Worm (Caenorhabditis elegans): ENCODE results near the gene nhr-150.

Gene nhr-150

DNA sequence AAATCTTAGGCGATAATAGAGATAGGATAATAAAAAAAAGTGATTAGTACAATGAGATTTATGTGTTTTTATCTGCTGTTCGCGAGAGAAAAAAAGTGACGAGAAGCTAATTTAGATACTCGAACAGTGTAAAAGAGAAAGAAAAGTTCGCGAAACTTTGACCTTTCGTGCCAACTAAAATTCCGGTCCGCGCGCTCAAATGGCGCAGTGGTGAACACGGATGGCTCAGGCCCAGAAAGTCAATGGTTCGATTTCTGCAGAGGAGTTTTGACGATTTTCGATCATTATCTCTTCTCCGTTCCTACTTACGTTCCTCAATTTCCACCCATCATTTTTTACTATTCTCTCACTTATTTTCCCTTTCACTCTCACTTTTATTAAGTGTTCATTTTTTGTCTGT is 35.2 kb upstream of the nhr-150 start:
- TF ChIP-seq sptf-1 (tag; optimal IDR thresholded peaks at IDR 0.05) (no peak), nhr-12 (tag; optimal IDR thresholded peaks at IDR 0.05) (no peak), cnd-1 (tag; optimal IDR thresholded peaks at IDR 0.05) (no peak)

DNA sequence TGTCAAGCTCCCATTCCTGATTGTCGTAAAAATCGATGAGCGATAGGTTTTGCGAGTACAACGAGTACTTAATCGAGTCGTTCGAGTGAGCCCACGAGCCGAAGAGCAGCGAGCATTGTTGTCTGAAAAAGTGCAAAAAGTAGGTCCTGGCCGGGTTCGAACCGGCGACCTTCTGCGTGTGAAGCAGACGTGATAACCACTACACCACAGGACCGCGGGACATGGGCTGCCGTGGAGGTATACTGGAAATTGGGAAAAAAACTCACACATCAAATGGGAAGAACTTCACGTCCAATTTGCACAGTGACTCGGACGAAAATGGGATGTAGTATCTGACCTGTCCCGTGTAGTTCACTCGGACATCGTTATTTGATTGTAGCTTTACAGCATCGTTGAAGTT is 34.1 kb upstream of the nhr-150 start:
- TF ChIP-seq nhr-237 (tag; optimal IDR thresholded peaks at IDR 0.05) (no peak), nhr-12 (tag; optimal IDR thresholded peaks at IDR 0.05) (no peak), snpc-4 (tag; optimal IDR thresholded peaks at IDR 0.05) (no peak), M03D4.4 (tag; optimal IDR thresholded peaks at IDR 0.05) (no peak), hlh-1 (tag; optimal IDR thresholded peaks at IDR 0.05) (no peak), pha-4 (tag; optimal IDR thresholded peaks at IDR 0.05) (no peak), nhr-2 (tag; optimal IDR thresholded peaks at IDR 0.05) (no peak), elt-1 (tag; optimal IDR thresholded peaks at IDR 0.05; ENCODE audit: borderline replicate concordance, insufficient read depth) (no peak), cnd-1 (tag; optimal IDR thresholded peaks at IDR 0.05) (no peak)

- no peak for TF ChIP-seq sem-2 (GFP tag; optimal IDR thresholded peaks at IDR 0.05)
- TF ChIP-seq unc-39 (tag; optimal IDR thresholded peaks at IDR 0.05) = no peak
- TF ChIP-seq ceh-43 (GFP tag; optimal IDR thresholded peaks at IDR 0.05) = no peak
- TF ChIP-seq zip-8 (tag; optimal IDR thresholded peaks at IDR 0.05) = peak; percentile 82
- TF ChIP-seq mep-1 (tag; optimal IDR thresholded peaks at IDR 0.05) = no peak
Measured at ce11 chrV:15512856-15513756, 31.8 kb upstream of the nhr-150 start.

- TF ChIP-seq ceh-39 (tag; optimal IDR thresholded peaks at IDR 0.05) (no peak), ham-2 (GFP tag; optimal IDR thresholded peaks at IDR 0.05) (no peak), mep-1 (tag; optimal IDR thresholded peaks at IDR 0.05) (peak; percentile 85), nhr-237 (tag; optimal IDR thresholded peaks at IDR 0.05) (peak; percentile 77), M03D4.4 (tag; optimal IDR thresholded peaks at IDR 0.05) (no peak), snpc-4 (tag; optimal IDR thresholded peaks at IDR 0.05) (no peak), unc-39 (tag; optimal IDR thresholded peaks at IDR 0.05) (no peak), ces-1 (GFP tag; optimal IDR thresholded peaks at IDR 0.05) (peak; percentile 96), ztf-11 (tag; optimal IDR thresholded peaks at IDR 0.05) (no peak), mls-2 (tag; optimal IDR thresholded peaks at IDR 0.05) (peak; percentile 33), ceh-43 (GFP tag; optimal IDR thresholded peaks at IDR 0.05) (no peak), lsy-2 (tag; optimal IDR thresholded peaks at IDR 0.05) (peak; percentile 98), zip-8 (tag; optimal IDR thresholded peaks at IDR 0.05) (no peak), sem-2 (GFP tag; optimal IDR thresholded peaks at IDR 0.05) (no peak), elt-3 (tag; optimal IDR thresholded peaks at IDR 0.05) (no peak), mab-5 (tag; optimal IDR thresholded peaks at IDR 0.05) (no peak), cnd-1 (tag; optimal IDR thresholded peaks at IDR 0.05) (peak; percentile 6), unc-120 (tag; optimal IDR thresholded peaks at IDR 0.05; ENCODE audit: poor library complexity, severe bottlenecking) (no peak), pha-4 (tag; optimal IDR thresholded peaks at IDR 0.05) (peak; percentile 87), sptf-1 (tag; optimal IDR thresholded peaks at IDR 0.05) (peak; percentile 16), lin-13 (tag; optimal IDR thresholded peaks at IDR 0.05) (peak; percentile 80), nhr-76 (tag; optimal IDR thresholded peaks at IDR 0.05) (no peak), elt-1 (tag; optimal IDR thresholded peaks at IDR 0.05; ENCODE audit: borderline replicate concordance, insufficient read depth) (no peak), blmp-1 (tag; optimal IDR thresholded peaks at IDR 0.05) (no peak), ceh-83 (GFP tag; optimal IDR thresholded peaks at IDR 0.05) (no peak), nhr-28 (tag; optimal IDR thresholded peaks at IDR 0.05) (no peak), hlh-1 (tag; optimal IDR thresholded peaks at IDR 0.05) (peak; percentile 17), tbx-8 (GFP tag; optimal IDR thresholded peaks at IDR 0.05) (no peak), drap-1 (GFP tag; optimal IDR thresholded peaks at IDR 0.05) (peak; percentile 70)
Measured at ce11 chrV:15511613-15512216, 30.4 kb upstream of the nhr-150 start, which contains the start of gene rpl-38. Gene rpl-38 (plus strand): TSS chrV:15512166.
